Worm (Caenorhabditis elegans): Measurements from ENCODE around the gene F53C3.7.

ce11 chrII:3846028-3846427 lies 48.8 kb upstream of the F53C3.7 start, which contains the start of gene C17A2.2:
- TF ChIP-seq dao-5 (tag; optimal IDR thresholded peaks at IDR 0.05) (no peak), him-1 (tag; optimal IDR thresholded peaks at IDR 0.05) (no peak)

Data from whole organism, L4/young adult.